Worm (Caenorhabditis elegans): Measurements from ENCODE around the gene zip-2.

zip-2 gene

ce11 chrIII:832855-833504 lies at the start of gene zip-2:
zip-2 (plus strand) TSS chrIII:832982.
- TF ChIP-seq dpff-1 (tag; optimal IDR thresholded peaks at IDR 0.05) (no peak), hrde-1 (tag; optimal IDR thresholded peaks at IDR 0.05; ENCODE audit: borderline replicate concordance) (no peak), F52B5.7 (tag; optimal IDR thresholded peaks at IDR 0.05) (no peak), madf-8 (GFP tag; conservative IDR thresholded peaks at IDR 0.05) (no peak), unc-130 (GFP tag; optimal IDR thresholded peaks at IDR 0.05) (no peak), K12H6.12 (tag; optimal IDR thresholded peaks at IDR 0.05) (no peak), tbp1 (GFP tag; optimal IDR thresholded peaks at IDR 0.05) (peak; percentile 13), tlf-1 (GFP tag; optimal IDR thresholded peaks at IDR 0.05) (peak; percentile 14), mel-28 (tag; optimal IDR thresholded peaks at IDR 0.05; ENCODE audit: borderline replicate concordance) (no peak), attf-5 (GFP tag; optimal IDR thresholded peaks at IDR 0.05) (peak; percentile 34), nhr-80 (tag; optimal IDR thresholded peaks at IDR 0.05) (peak; percentile 91), nhr-179 (tag; optimal IDR thresholded peaks at IDR 0.05) (no peak), ztf-28 (GFP tag; IDR thresholded peaks at IDR 0.05) (no peak), cebp-1 (GFP tag; IDR thresholded peaks at IDR 0.05) (peak; percentile 29; the same call in 1 of the 2 replicates), cebp-1 (tag; optimal IDR thresholded peaks at IDR 0.05) (peak; percentile 71), hlh-26 (GFP tag; conservative IDR thresholded peaks at IDR 0.05) (no peak), unc-62 (GFP tag; optimal IDR thresholded peaks at IDR 0.05) (peak; percentile 8), snpc-4 (GFP tag; optimal IDR thresholded peaks at IDR 0.05) (no peak), snpc-4 (tag; optimal IDR thresholded peaks at IDR 0.05) (no peak), lag-1 (GFP tag; IDR thresholded peaks at IDR 0.05) (no peak), rcor-1 (GFP tag; IDR thresholded peaks at IDR 0.05) (no peak), ekl-4 (GFP tag; IDR thresholded peaks at IDR 0.05) (no peak), snpc-1.1 (tag; optimal IDR thresholded peaks at IDR 0.05; ENCODE audit: insufficient read depth) (no peak), Y95B8A.8 (GFP tag; IDR thresholded peaks at IDR 0.05) (no peak), ets-4 (GFP tag; optimal IDR thresholded peaks at IDR 0.05) (no peak), madf-10 (tag; optimal IDR thresholded peaks at IDR 0.05) (peak; percentile 27), atf-7 (tag; optimal IDR thresholded peaks at IDR 0.05) (peak; percentile 70), attf-3 (GFP tag; conservative IDR thresholded peaks at IDR 0.05) (no peak), hsf-1 (GFP tag; IDR thresholded peaks at IDR 0.05) (no peak), ceh-91 (GFP tag; IDR thresholded peaks at IDR 0.05) (no peak), sptf-2 (GFP tag; optimal IDR thresholded peaks at IDR 0.05) (no peak), F33H1.4 (GFP tag; IDR thresholded peaks at IDR 0.05) (no peak), ztf-26 (tag; optimal IDR thresholded peaks at IDR 0.05) (no peak)

DNA sequence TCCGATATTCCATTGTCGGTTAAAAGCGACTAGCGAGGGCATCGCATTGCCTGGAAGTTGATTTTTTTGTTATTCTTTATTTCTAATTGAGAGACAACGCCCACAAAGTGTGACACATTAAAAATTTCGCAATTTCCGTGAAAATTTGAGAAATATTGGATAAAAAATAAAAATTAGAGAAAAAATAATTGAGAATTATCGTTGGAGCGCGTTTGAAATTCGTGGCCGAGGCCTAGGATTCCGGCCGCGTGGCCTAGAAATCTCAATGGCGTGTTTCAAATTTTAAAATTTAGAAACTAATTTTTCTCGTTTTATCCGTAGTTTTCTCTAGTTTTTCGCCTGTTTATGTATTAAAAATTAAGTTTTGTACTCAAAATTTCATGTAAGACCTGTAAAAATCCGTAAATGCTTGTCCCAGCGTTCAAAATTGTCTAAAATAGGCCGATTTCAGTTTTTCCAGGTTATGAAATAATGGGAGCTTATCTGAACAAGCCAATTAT lies 49.5 kb upstream of the zip-2 start, which contains the start of the genes dagl-2 and ppm-1.G:
dagl-2 (minus strand) TSS at position 52 of the 500 bp plus-strand sequence.
ppm-1.G (plus strand) TSS at position 450 of the 500 bp plus-strand sequence.
- TF ChIP-seq nhr-27 (tag; optimal IDR thresholded peaks at IDR 0.05) (no peak), efl-1 (GFP tag; optimal IDR thresholded peaks at IDR 0.05) (no peak), bed-1 (GFP tag; IDR thresholded peaks at IDR 0.05) (no peak), F23B12.7 (tag; optimal IDR thresholded peaks at IDR 0.05; ENCODE audit: insufficient read depth) (peak; percentile 63), Y53G8AR.9 (GFP tag; conservative IDR thresholded peaks at IDR 0.05) (no peak), sea-2 (GFP tag; IDR thresholded peaks at IDR 0.05) (no peak), madf-10 (tag; optimal IDR thresholded peaks at IDR 0.05) (peak; percentile 22), egrh-3 (GFP tag; IDR thresholded peaks at IDR 0.05) (no peak), sptf-2 (GFP tag; optimal IDR thresholded peaks at IDR 0.05) (no peak), die-1 (tag; optimal IDR thresholded peaks at IDR 0.05) (no peak), sdz-38 (tag; optimal IDR thresholded peaks at IDR 0.05) (no peak), mcd-1 (GFP tag; IDR thresholded peaks at IDR 0.05) (peak; percentile 91), nhr-90 (tag; optimal IDR thresholded peaks at IDR 0.05) (no peak), attf-3 (GFP tag; conservative IDR thresholded peaks at IDR 0.05) (0 out of 2 replicates have a peak, but pooled peaks have one; percentile 52), F49E8.2 (tag; optimal IDR thresholded peaks at IDR 0.05; ENCODE audit: insufficient read depth) (no peak), tlf-1 (GFP tag; optimal IDR thresholded peaks at IDR 0.05) (no peak), attf-5 (GFP tag; optimal IDR thresholded peaks at IDR 0.05) (peak; percentile 97), F52B5.7 (tag; optimal IDR thresholded peaks at IDR 0.05) (no peak), dox-1 (GFP tag; IDR thresholded peaks at IDR 0.05) (peak; percentile 69), K11D2.4 (GFP tag; IDR thresholded peaks at IDR 0.05) (0 out of 2 replicates have a peak, but pooled peaks have one; percentile 23), C06A6.2 (GFP tag; conservative IDR thresholded peaks at IDR 0.05) (no peak)

Data from whole organism, young adult.